Worm (Caenorhabditis elegans) whole organism, dauer: Measurements from ENCODE around the gene rps-28.

Experiments
- unc-62 ChIP-seq: sonication (generic microtip); optimal IDR thresholded peaks from 2 replicates; lab custom pipeline; 2017; ENCODE audit warnings: missing biosample characterization, missing genetic modification reagents, missing genetic modification characterization

rps-28 gene

ce11 chrIV:1655312-1655711, 4.2 kb upstream of the rps-28 start:
- TF ChIP-seq unc-62 (GFP tag; lab: Kevin White, UChicago) = no peak

- no peak for TF ChIP-seq unc-62 (GFP tag; lab: Kevin White, UChicago)
Observed at ce11 chrIV:1657069-1657468, 2.4 kb upstream of the rps-28 start.

- no peak for TF ChIP-seq unc-62 (GFP tag; lab: Kevin White, UChicago)
Observed at ce11 chrIV:1659978-1660377, 487 bp downstream of the rps-28 start, which contains the start of gene Y41D4B.4. Gene Y41D4B.4 (plus strand): TSS chrIV:1660110.

ce11 chrIV:1660735-1661134, 1.2 kb downstream of the rps-28 start:
- no peak for TF ChIP-seq unc-62 (GFP tag; lab: Kevin White, UChicago)

ce11 chrIV:1662872-1663271, 3.4 kb downstream of the rps-28 start:
- no peak for TF ChIP-seq unc-62 (GFP tag; lab: Kevin White, UChicago)

- TF ChIP-seq unc-62 (GFP tag; lab: Kevin White, UChicago) = no peak
Observed at ce11 chrIV:1672398-1672797, 12.9 kb downstream of the rps-28 start, which contains the start of gene Y41D4B.1. Gene Y41D4B.1 (plus strand): TSS chrIV:1672698.

ce11 chrIV:1676926-1677325, 17.4 kb downstream of the rps-28 start:
- no peak for TF ChIP-seq unc-62 (GFP tag; lab: Kevin White, UChicago)

- TF ChIP-seq unc-62 (GFP tag; lab: Kevin White, UChicago) = no peak
Observed at ce11 chrIV:1679227-1679626, 19.7 kb downstream of the rps-28 start.

- TF ChIP-seq unc-62 (GFP tag; lab: Kevin White, UChicago) = no peak
Observed at ce11 chrIV:1682066-1682465, 22.6 kb downstream of the rps-28 start, which contains the start of gene Y41D4B.24. Gene Y41D4B.24 (minus strand): TSS chrIV:1682166.

- no peak for TF ChIP-seq unc-62 (GFP tag; lab: Kevin White, UChicago)
Observed at ce11 chrIV:1687151-1687550, 27.7 kb downstream of the rps-28 start.

ce11 chrIV:1691651-1692050, 32.2 kb downstream of the rps-28 start:
- TF ChIP-seq unc-62 (GFP tag; lab: Kevin White, UChicago) = no peak

- TF ChIP-seq unc-62 (GFP tag; lab: Kevin White, UChicago) = no peak
Observed at ce11 chrIV:1699599-1699998, 40.1 kb downstream of the rps-28 start, which contains the start of gene bus-2. Gene bus-2 (plus strand): TSS chrIV:1699899.

ce11 chrIV:1706996-1707395, 47.5 kb downstream of the rps-28 start, which contains the start of gene K08D12.4:
Gene K08D12.4 (plus strand): TSS chrIV:1707296.
- no peak for TF ChIP-seq unc-62 (GFP tag; lab: Kevin White, UChicago)

- TF ChIP-seq unc-62 (GFP tag; lab: Kevin White, UChicago) = no peak
Observed at ce11 chrIV:1707960-1708359, 48.5 kb downstream of the rps-28 start.

ce11 chrIV:1708426-1708826, 48.9 kb downstream of the rps-28 start:
- TF ChIP-seq unc-62 (GFP tag; lab: Kevin White, UChicago) = no peak

- no peak for TF ChIP-seq unc-62 (GFP tag; lab: Kevin White, UChicago)
Observed at ce11 chrIV:1709002-1709401, 49.5 kb downstream of the rps-28 start.
